Worm (Caenorhabditis elegans) whole organism, early embryonic: Measurements from ENCODE around the gene efk-1.

ENCODE experiments used
- aly-1 ChIP-seq: sonication (generic microtip); optimal IDR thresholded peaks from 2 replicates; lab custom pipeline; 2016; ENCODE audit warnings: missing genetic modification characterization, missing compliant biosample characterization
- ama-1 ChIP-seq: fragments of 150-350 bp; optimal IDR thresholded peaks from 2 replicates; lab custom pipeline; 2014
- ceh-13 ChIP-seq: fragments of 200-800 bp; sonication (Bioruptor generic); optimal IDR thresholded peaks from 2 replicates; lab custom pipeline; 2018; ENCODE audit warnings: mild to moderate bottlenecking, missing genetic modification characterization, missing compliant biosample characterization
- ets-7 ChIP-seq: sonication (generic microtip); optimal IDR thresholded peaks from 2 replicates; lab custom pipeline; 2016; ENCODE audit warnings: missing genotype, missing genetic modification characterization, missing compliant biosample characterization
- hmbx-1 ChIP-seq: sonication (generic microtip); optimal IDR thresholded peaks from 2 replicates; lab custom pipeline; 2016; ENCODE audit warnings: mild to moderate bottlenecking, missing genetic modification characterization, missing compliant biosample characterization

- TF ChIP-seq ets-7 (tag; lab: Kevin White, UChicago) (no peak), ama-1 (lab: Kevin White, UChicago) (no peak), hmbx-1 (no peak), aly-1 (tag; lab: Kevin White, UChicago) (no peak), ceh-13 (GFP tag; lab: Kevin White, UChicago) (no peak)
These were observed 14.8 kb upstream of the efk-1 start, which contains the start of gene nas-28 for ce11 chrIII:6183118-6183517.
